Worm (Caenorhabditis elegans) whole organism, late embryonic: ENCODE measurements around the gene cgp-1.

Source experiments
- C38D4.7 ChIP-seq: fragments of 200-800 bp; sonication (Bioruptor generic); optimal IDR thresholded peaks from 2 replicates; lab custom pipeline; 2018; ENCODE audit warnings: mild to moderate bottlenecking, missing genetic modification characterization, moderate library complexity, missing compliant biosample characterization
- T23F11.4 ChIP-seq: fragments of 200-800 bp; sonication (Bioruptor generic); optimal IDR thresholded peaks from 2 replicates; lab custom pipeline; 2018; ENCODE audit warnings: mild to moderate bottlenecking, missing genetic modification characterization, missing compliant biosample characterization
- ama-1 ChIP-seq: fragments of 150-350 bp; optimal IDR thresholded peaks from 2 replicates; lab custom pipeline; 2014
- ceh-34 ChIP-seq: sonication (generic microtip); optimal IDR thresholded peaks from 2 replicates; lab custom pipeline; 2016; ENCODE audit warnings: mild to moderate bottlenecking, missing genetic modification characterization, missing compliant biosample characterization
- mec-3 ChIP-seq: sonication (generic microtip); optimal IDR thresholded peaks from 2 replicates; lab custom pipeline; 2016; ENCODE audit warnings: borderline replicate concordance, missing genetic modification characterization, missing compliant biosample characterization
- nfya-1 ChIP-seq: sonication (generic microtip); optimal IDR thresholded peaks from 2 replicates; lab custom pipeline; 2017; ENCODE audit warnings: missing genetic modification characterization, mild to moderate bottlenecking, missing compliant biosample characterization, antibody characterized with exemption, moderate library complexity
- odd-2 ChIP-seq: sonication (generic microtip); optimal IDR thresholded peaks from 2 replicates; lab custom pipeline; 2017; ENCODE audit warnings: antibody characterized with exemption, mild to moderate bottlenecking, missing genetic modification characterization, missing compliant biosample characterization
- pat-9 ChIP-seq: fragments of 200-800 bp; sonication (Bioruptor generic); optimal IDR thresholded peaks from 2 replicates; lab custom pipeline; 2018; ENCODE audit warnings: mild to moderate bottlenecking, missing genetic modification characterization, moderate library complexity, missing compliant biosample characterization
- pqm-1 ChIP-seq: sonication (generic microtip); optimal IDR thresholded peaks from 2 replicates; lab custom pipeline; 2016; ENCODE audit warnings: missing genetic modification characterization, missing compliant biosample characterization
- tbx-2 ChIP-seq: sonication (generic microtip); optimal IDR thresholded peaks from 2 replicates; lab custom pipeline; 2016; ENCODE audit warnings: missing genetic modification characterization, missing compliant biosample characterization
- tbx-7 ChIP-seq: sonication (generic microtip); optimal IDR thresholded peaks from 2 replicates; lab custom pipeline; 2016; ENCODE audit warnings: missing genotype, missing genetic modification characterization, missing compliant biosample characterization
- unc-86 ChIP-seq: sonication (generic microtip); optimal IDR thresholded peaks from 2 replicates; lab custom pipeline; 2016; ENCODE audit warnings: missing genetic modification characterization, missing compliant biosample characterization
- ztf-16 ChIP-seq: sonication (generic microtip); optimal IDR thresholded peaks from 2 replicates; lab custom pipeline; 2017; ENCODE audit warnings: missing genetic modification characterization, missing compliant biosample characterization

- no peak for TF ChIP-seq mec-3
- TF ChIP-seq ztf-16 (tag; lab: Kevin White, UChicago): no peak
- TF ChIP-seq tbx-7 (tag; lab: Kevin White, UChicago): no peak
- TF ChIP-seq ceh-34: no peak
- TF ChIP-seq pat-9 (tag; lab: Kevin White, UChicago): no peak
- TF ChIP-seq pqm-1 (tag; lab: Kevin White, UChicago): no peak
- TF ChIP-seq C38D4.7 (GFP tag; lab: Kevin White, UChicago): no peak
- no peak for TF ChIP-seq nfya-1
- no peak for TF ChIP-seq odd-2
- no peak for TF ChIP-seq ama-1 (lab: Kevin White, UChicago)
- TF ChIP-seq tbx-2: no peak
- no peak for TF ChIP-seq unc-86
- TF ChIP-seq T23F11.4 (GFP tag; lab: Kevin White, UChicago): no peak
Measured at ce11 chrV:166687-167086, 44.1 kb upstream of the cgp-1 start, which contains the start of gene Y108G3AL.2.
